Worm (Caenorhabditis elegans) whole organism, mixed stage, embryonic: Measurements from ENCODE around the gene T23D5.8.

Experiments used
- ces-1 ChIP-seq: fragments of 150-350 bp; optimal IDR thresholded peaks from 2 replicates; lab custom pipeline; 2014; ENCODE audit warnings: missing biosample characterization, missing genetic modification reagents, missing genetic modification characterization
- cnd-1 ChIP-seq: fragments of 200-800 bp; sonication (Bioruptor generic); optimal IDR thresholded peaks from 2 replicates; lab custom pipeline; 2018; ENCODE audit warnings: mild to moderate bottlenecking, missing genetic modification characterization, missing compliant biosample characterization
- drap-1 ChIP-seq: fragments of 200-800 bp; sonication (Bioruptor generic); optimal IDR thresholded peaks from 3 replicates; lab custom pipeline; 2018; ENCODE audit warnings: mild to moderate bottlenecking, missing genetic modification characterization, missing compliant biosample characterization
- elt-3 ChIP-seq: fragments of 150-350 bp; optimal IDR thresholded peaks from 2 replicates; lab custom pipeline; 2014; ENCODE audit warnings: missing biosample characterization, missing genetic modification characterization
- mep-1 ChIP-seq: fragments of 150-350 bp; optimal IDR thresholded peaks from 2 replicates; lab custom pipeline; 2017; ENCODE audit warnings: missing biosample characterization, missing genetic modification reagents, missing genetic modification characterization, inconsistent platforms
- nhr-2 ChIP-seq: fragments of 150-350 bp; optimal IDR thresholded peaks from 2 replicates; lab custom pipeline; 2014; ENCODE audit warnings: missing biosample characterization, missing genetic modification characterization
- nhr-76 ChIP-seq: sonication (generic microtip); optimal IDR thresholded peaks from 2 replicates; lab custom pipeline; 2017; ENCODE audit warnings: missing biosample characterization, missing genetic modification characterization

DNA sequence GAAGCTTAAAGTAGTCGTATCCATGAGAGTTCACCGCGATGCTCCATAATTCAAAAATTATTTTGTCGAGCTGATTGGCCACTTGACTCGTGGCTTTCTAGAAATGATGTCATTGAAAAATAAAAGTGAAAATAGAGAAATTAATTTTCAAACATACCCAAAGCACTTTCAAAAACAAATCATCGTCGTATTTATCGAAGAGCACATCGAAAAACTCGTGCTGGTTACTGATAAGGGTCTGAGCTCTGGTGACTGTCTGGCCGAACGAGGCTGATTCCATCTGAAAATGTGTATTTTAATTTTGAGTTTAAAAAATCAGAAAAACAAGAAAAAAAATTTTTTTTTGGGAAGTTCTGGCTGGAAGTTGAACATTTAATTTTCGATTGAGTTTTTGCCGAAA lies 35.9 kb downstream of the T23D5.8 start:
- no peak for TF ChIP-seq drap-1 (GFP tag; lab: Kevin White, UChicago)
- no peak for TF ChIP-seq ces-1 (GFP tag; lab: Kevin White, UChicago)
- no peak for TF ChIP-seq mep-1 (tag; lab: Kevin White, UChicago)
- no peak for TF ChIP-seq nhr-76 (tag; lab: Kevin White, UChicago)
- TF ChIP-seq elt-3 (tag; lab: Kevin White, UChicago) = no peak
- no peak for TF ChIP-seq cnd-1
- TF ChIP-seq nhr-2 (tag; lab: Kevin White, UChicago) = no peak
